Worm (Caenorhabditis elegans) whole organism, L1 larva: Measurements from ENCODE around the gene C15H9.11.
A peak's percentile ranks its signal among the peaks of the same experiment; 100 is the strongest.

Experiments used
- C04F5.9 ChIP-seq: sonication (generic microtip); optimal IDR thresholded peaks from 2 replicates; lab custom pipeline; 2016; ENCODE audit warnings: missing genetic modification characterization, missing compliant biosample characterization
- C34B4.2 ChIP-seq: sonication (generic microtip); optimal IDR thresholded peaks from 2 replicates; lab custom pipeline; 2017; ENCODE audit warnings: mild to moderate bottlenecking, missing genetic modification characterization, missing compliant biosample characterization
- F16B12.6 ChIP-seq: fragments of 150-350 bp; optimal IDR thresholded peaks from 2 replicates; lab custom pipeline; 2014; ENCODE audit warnings: missing biosample characterization, missing genetic modification characterization
- Y116A8C.19 ChIP-seq: sonication (generic microtip); optimal IDR thresholded peaks from 2 replicates; lab custom pipeline; 2016; ENCODE audit warnings: missing compliant biosample characterization, missing genetic modification characterization, borderline replicate concordance
- aly-2 ChIP-seq: fragments of 150-350 bp; optimal IDR thresholded peaks from 2 replicates; lab custom pipeline; 2014; ENCODE audit warnings: missing biosample characterization, missing genetic modification characterization
- ama-1 ChIP-seq: fragments of 150-350 bp; optimal IDR thresholded peaks from 2 replicates; lab custom pipeline; 2014
- blmp-1 ChIP-seq: fragments of 150-350 bp; optimal IDR thresholded peaks from 2 replicates; lab custom pipeline; 2014; ENCODE audit warnings: missing biosample characterization, missing genetic modification characterization
- ceh-8 ChIP-seq: fragments of 200-800 bp; sonication (Bioruptor generic); optimal IDR thresholded peaks from 2 replicates; lab custom pipeline; 2018; ENCODE audit warnings: mild to moderate bottlenecking, missing genetic modification characterization, moderate library complexity, missing compliant biosample characterization
- ces-1 ChIP-seq: fragments of 150-350 bp; optimal IDR thresholded peaks from 2 replicates; lab custom pipeline; 2014; ENCODE audit warnings: missing biosample characterization, missing genetic modification reagents, missing genetic modification characterization
- dsc-1 ChIP-seq: sonication (generic microtip); optimal IDR thresholded peaks from 2 replicates; lab custom pipeline; 2016; ENCODE audit warnings: mild to moderate bottlenecking, missing genetic modification characterization, missing compliant biosample characterization
- egl-13 ChIP-seq: sonication (generic microtip); optimal IDR thresholded peaks from 2 replicates; lab custom pipeline; 2016; ENCODE audit warnings: missing genotype, missing genetic modification reagents, missing genetic modification characterization, missing compliant biosample characterization
- egl-27 ChIP-seq, 2 experiments: fragments of 150-350 bp in 1 of 2; sonication (generic microtip); optimal IDR thresholded peaks; 3 replicates each; lab custom pipeline; 2017 to 2018; ENCODE audit warnings: missing biosample characterization in 2 of 2, missing genetic modification characterization in 2 of 2, missing genetic modification reagents in 2 of 2
- elt-2 ChIP-seq: sonication (generic microtip); optimal IDR thresholded peaks from 2 replicates; lab custom pipeline; 2016; ENCODE audit warnings: missing genetic modification characterization, mild to moderate bottlenecking, inconsistent platforms, missing compliant biosample characterization, missing genetic modification reagents
- elt-3 ChIP-seq, 6 experiments: fragments of 150-350 bp in 1 of 6; sonication (generic microtip); optimal IDR thresholded peaks; 2 replicates each; lab custom pipeline; 2017 to 2018; ENCODE audit warnings: missing biosample characterization in 6 of 6, missing genetic modification characterization in 6 of 6, inconsistent platforms in 1 of 6
- fkh-8 ChIP-seq: sonication (generic microtip); optimal IDR thresholded peaks from 2 replicates; lab custom pipeline; 2016; ENCODE audit warnings: mild to moderate bottlenecking, missing genetic modification characterization, missing compliant biosample characterization
- hlh-17 ChIP-seq: fragments of 200-800 bp; sonication (Bioruptor generic); optimal IDR thresholded peaks from 2 replicates; lab custom pipeline; 2018; ENCODE audit warnings: missing genetic modification characterization, mild to moderate bottlenecking, missing compliant biosample characterization, moderate library complexity, borderline replicate concordance
- isw-1 ChIP-seq: fragments of 200-800 bp; sonication (Bioruptor generic); IDR thresholded peaks from 2 replicates; pipeline ENCODE4 v1.3.6; 2022; ENCODE audit warnings: missing genetic modification characterization, missing compliant biosample characterization
- lin-13 ChIP-seq: fragments of 150-350 bp; optimal IDR thresholded peaks from 2 replicates; lab custom pipeline; 2014; ENCODE audit warnings: missing biosample characterization, missing genetic modification reagents, missing genetic modification characterization
- lin-14 ChIP-seq: fragments of 200-800 bp; sonication (Bioruptor generic); optimal IDR thresholded peaks from 2 replicates; lab custom pipeline; 2018; ENCODE audit warnings: mild to moderate bottlenecking, missing genetic modification characterization, moderate library complexity, missing compliant biosample characterization
- lin-35 ChIP-seq, 2 experiments: fragments of 150-350 bp; optimal IDR thresholded peaks; 2 replicates each; lab custom pipeline; 2014; ENCODE audit warnings: missing biosample characterization in 2 of 2, missing genetic modification characterization in 2 of 2, missing genetic modification reagents in 2 of 2
- mep-1 ChIP-seq: fragments of 150-350 bp; optimal IDR thresholded peaks from 2 replicates; lab custom pipeline; 2014; ENCODE audit warnings: missing biosample characterization, missing genetic modification characterization
- nhr-11 ChIP-seq: fragments of 150-350 bp; optimal IDR thresholded peaks from 2 replicates; lab custom pipeline; 2014; ENCODE audit warnings: missing biosample characterization, missing genetic modification characterization
- nhr-20 ChIP-seq: sonication (generic microtip); optimal IDR thresholded peaks from 2 replicates; lab custom pipeline; 2016; ENCODE audit warnings: mild to moderate bottlenecking, missing genetic modification characterization, missing compliant biosample characterization
- nhr-28 ChIP-seq: fragments of 150-350 bp; optimal IDR thresholded peaks from 2 replicates; lab custom pipeline; 2014; ENCODE audit warnings: missing biosample characterization, missing genetic modification characterization
- nhr-71 ChIP-seq: sonication (generic microtip); optimal IDR thresholded peaks from 2 replicates; lab custom pipeline; 2016; ENCODE audit warnings: mild to moderate bottlenecking, missing genetic modification characterization, moderate library complexity, missing compliant biosample characterization
- nhr-76 ChIP-seq: sonication (generic microtip); optimal IDR thresholded peaks from 2 replicates; lab custom pipeline; 2017; ENCODE audit warnings: missing biosample characterization, missing genetic modification characterization
- nhr-84 ChIP-seq: sonication (generic microtip); optimal IDR thresholded peaks from 2 replicates; lab custom pipeline; 2017; ENCODE audit warnings: missing biosample characterization, missing genetic modification characterization
- nhr-85 ChIP-seq: sonication (generic microtip); peaks from one replicate; lab custom pipeline; 2016; ENCODE audit warnings: missing genetic modification characterization, inconsistent platforms, missing compliant biosample characterization
- nhr-90 ChIP-seq: sonication (generic microtip); optimal IDR thresholded peaks from 2 replicates; lab custom pipeline; 2016; ENCODE audit warnings: mild to moderate bottlenecking, missing genetic modification characterization, missing compliant biosample characterization; ENCODE audit not compliant: poor library complexity
- skn-1 ChIP-seq: fragments of 150-350 bp; optimal IDR thresholded peaks from 2 replicates; lab custom pipeline; 2014; ENCODE audit warnings: missing biosample characterization, missing genetic modification characterization
- snu-23 ChIP-seq: sonication (generic microtip); optimal IDR thresholded peaks from 2 replicates; lab custom pipeline; 2016; ENCODE audit warnings: missing genetic modification characterization, missing compliant biosample characterization
- sup-37 ChIP-seq: fragments of 200-800 bp; sonication (Bioruptor generic); optimal IDR thresholded peaks from 2 replicates; lab custom pipeline; 2018; ENCODE audit warnings: mild to moderate bottlenecking, missing genetic modification characterization, missing compliant biosample characterization
- tbx-2 ChIP-seq: sonication (generic microtip); optimal IDR thresholded peaks from 2 replicates; lab custom pipeline; 2016; ENCODE audit warnings: missing genetic modification characterization, missing compliant biosample characterization
- unc-62 ChIP-seq: fragments of 150-350 bp; optimal IDR thresholded peaks from 2 replicates; lab custom pipeline; 2014; ENCODE audit warnings: missing biosample characterization, missing genetic modification reagents, missing genetic modification characterization
- unc-86 ChIP-seq: sonication (generic microtip); optimal IDR thresholded peaks from 2 replicates; lab custom pipeline; 2016; ENCODE audit warnings: missing genetic modification characterization, missing compliant biosample characterization
- zag-1 ChIP-seq: fragments of 150-350 bp; optimal IDR thresholded peaks from 2 replicates; lab custom pipeline; 2014; ENCODE audit warnings: missing biosample characterization, missing genetic modification characterization
- ztf-11 ChIP-seq, 2 experiments: sonication (generic microtip); optimal IDR thresholded peaks; 2 replicates each; lab custom pipeline; 2016 to 2017; ENCODE audit warnings: missing genetic modification characterization in 2 of 2, missing biosample characterization in 1 of 2, missing compliant biosample characterization in 1 of 2
- ztf-4 ChIP-seq: fragments of 150-350 bp; optimal IDR thresholded peaks from 2 replicates; lab custom pipeline; 2014; ENCODE audit warnings: missing biosample characterization, missing genetic modification characterization

C15H9.11 gene

DNA sequence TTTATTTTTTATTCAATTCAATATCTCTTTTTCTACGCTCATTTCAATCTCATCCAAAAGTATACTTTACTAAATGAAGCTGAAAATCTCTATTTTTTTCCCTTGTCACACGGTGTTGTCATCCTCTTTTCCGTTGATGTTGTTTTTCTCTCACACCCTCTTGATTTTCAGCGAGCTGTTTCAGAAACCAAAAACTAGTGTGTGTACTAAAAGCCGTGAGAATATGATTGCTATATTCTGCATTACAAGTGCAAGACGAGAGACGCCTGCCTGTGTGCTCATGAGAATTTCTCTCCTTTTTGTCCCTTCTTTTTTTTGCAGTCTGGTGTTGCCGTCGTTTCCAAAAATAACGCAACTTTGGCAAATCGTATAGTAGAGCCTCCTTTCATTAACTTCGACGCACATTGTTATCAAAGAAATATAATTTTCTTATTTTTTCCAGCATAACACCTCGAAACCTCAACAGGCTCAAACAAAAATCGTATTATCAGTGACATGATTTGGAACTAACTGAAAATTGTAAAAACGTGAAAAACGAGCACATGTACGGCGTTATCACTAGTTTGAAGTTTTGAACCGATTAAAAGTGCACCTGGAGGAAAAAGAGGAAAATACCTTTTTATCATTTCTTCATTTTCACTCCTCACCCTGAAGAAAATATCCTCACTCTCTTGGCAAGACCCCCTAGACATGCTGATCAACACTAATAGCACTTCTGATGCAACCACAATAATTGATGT lies 15.1 kb upstream of the C15H9.11 start, which contains the start of gene C15H9.2:
TSS of gene C15H9.2 (plus strand) at position 441 of the 740 bp plus-strand sequence.
- TF ChIP-seq aly-2 (tag; lab: Kevin White, UChicago) (no peak), nhr-84 (tag; lab: Kevin White, UChicago) (no peak), elt-3 (tag; optimal IDR thresholded peaks at IDR 0.05; lab: Kevin White, UChicago) (no peak), elt-2 (tag; lab: Kevin White, UChicago) (peak; percentile 56), nhr-28 (tag; lab: Kevin White, UChicago) (no peak), fkh-8 (tag; lab: Kevin White, UChicago) (peak; percentile 53), ama-1 (lab: Kevin White, UChicago) (no peak), F16B12.6 (tag; lab: Kevin White, UChicago) (no peak), mep-1 (no peak), unc-86 (no peak), unc-62 (no peak), ceh-8 (peak; percentile 14), lin-14 (GFP tag; lab: Kevin White, UChicago) (peak; percentile 20), hlh-17 (GFP tag; lab: Kevin White, UChicago) (no peak)
- TF ChIP-seq, all 84 proteins: peak for 4

DNA sequence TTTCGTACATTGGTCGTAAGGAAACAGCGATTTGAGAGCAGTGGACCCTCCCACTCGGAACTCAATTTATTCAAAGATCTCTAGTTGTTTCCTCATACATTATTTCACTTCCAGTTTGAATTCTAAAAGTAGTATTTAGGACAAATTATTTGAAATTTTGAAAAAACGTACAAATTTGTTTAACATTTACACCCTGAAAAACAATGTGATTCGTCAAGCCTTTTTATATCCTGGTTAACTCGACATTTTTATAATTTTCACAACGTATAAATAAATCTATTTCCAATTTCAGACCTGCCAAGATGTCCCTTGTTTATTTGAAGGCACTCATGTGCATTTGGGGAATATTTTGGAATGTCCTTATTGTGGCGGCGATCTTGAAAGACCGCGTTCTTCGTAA lies 12.3 kb upstream of the C15H9.11 start, which contains the start of gene C15H9.3:
TSS of gene C15H9.3 (plus strand) at position 301 of the 400 bp plus-strand sequence.
- TF ChIP-seq Y116A8C.19 (tag; lab: Kevin White, UChicago) (no peak), snu-23 (GFP tag; lab: Kevin White, UChicago) (no peak), nhr-11 (tag; lab: Kevin White, UChicago) (no peak), nhr-85 (tag; lab: Kevin White, UChicago) (no peak), elt-3 (tag; optimal IDR thresholded peaks at IDR 0.05; lab: Kevin White, UChicago) (no peak), C04F5.9 (tag; lab: Kevin White, UChicago) (no peak), dsc-1 (tag; lab: Kevin White, UChicago) (no peak), ztf-4 (tag; lab: Kevin White, UChicago) (no peak), C34B4.2 (tag; lab: Kevin White, UChicago) (no peak), lin-13 (no peak), nhr-76 (tag; lab: Kevin White, UChicago) (no peak), zag-1 (tag; lab: Kevin White, UChicago) (no peak), ces-1 (GFP tag; lab: Kevin White, UChicago) (no peak), isw-1 (GFP tag; lab: Robert Waterston, UW) (no peak), sup-37 (no peak), hlh-17 (GFP tag; lab: Kevin White, UChicago) (no peak), egl-13 (tag; lab: Kevin White, UChicago) (no peak)

DNA sequence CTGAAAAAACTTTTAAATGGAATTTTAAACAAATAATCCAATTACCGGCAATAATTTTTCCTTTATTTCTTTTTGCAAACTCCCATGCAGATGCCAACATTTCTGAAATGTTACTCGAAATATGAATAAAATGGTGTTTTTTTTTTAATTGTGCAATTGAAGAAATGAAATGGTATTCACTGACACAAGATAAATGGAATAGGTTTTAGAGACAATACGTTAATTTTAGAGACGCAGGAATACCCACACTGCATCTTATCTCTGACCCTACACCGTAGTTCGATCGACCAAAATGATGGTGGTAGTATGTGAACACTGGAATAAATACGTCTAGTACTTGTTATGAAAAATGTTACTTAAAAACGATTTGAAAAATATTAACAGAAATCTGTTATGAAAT lies 9.6 kb upstream of the C15H9.11 start, which contains the start of gene prx-3:
TSS of gene prx-3 (minus strand) at position 101 of the 400 bp plus-strand sequence.
- TF ChIP-seq nhr-20 (peak; percentile 46), tbx-2 (no peak)
- TF ChIP-seq, all 84 proteins: peak for 1

DNA sequence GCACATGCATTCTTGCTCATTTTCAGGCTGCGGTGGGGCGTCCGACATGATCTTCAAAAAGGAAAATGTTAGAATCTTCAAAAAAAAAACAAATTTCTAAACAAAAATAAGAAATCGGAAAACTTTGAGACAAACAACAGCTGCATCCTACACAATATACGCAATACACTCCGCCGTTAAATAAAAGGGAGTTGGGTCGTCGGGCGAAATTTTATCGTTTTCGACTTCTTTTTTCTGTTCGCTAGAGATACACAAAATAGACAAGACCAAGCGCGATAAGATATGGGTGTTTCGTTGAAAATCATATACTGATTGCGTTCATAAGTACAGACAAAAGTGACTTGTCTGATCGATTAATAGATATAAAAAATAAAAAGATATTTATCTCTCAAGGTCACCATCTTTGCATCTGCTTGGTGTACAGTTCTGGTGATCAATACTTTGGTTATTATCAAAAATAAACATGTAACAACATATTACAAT lies 6.1 kb upstream of the C15H9.11 start, which contains the start of gene kynu-1:
TSS of gene kynu-1 (minus strand) at position 51 of the 483 bp plus-strand sequence.
- TF ChIP-seq ztf-11 (tag; optimal IDR thresholded peaks at IDR 0.05; lab: Kevin White, UChicago) (no peak), elt-3 (tag; optimal IDR thresholded peaks at IDR 0.05; lab: Kevin White, UChicago) (peak in 3 of 6 experiments; percentile 43 to 84 (median 61)), snu-23 (GFP tag; lab: Kevin White, UChicago) (peak; percentile 9), nhr-90 (tag; lab: Kevin White, UChicago) (peak; percentile 25), nhr-71 (peak; percentile 19), egl-27 (tag; optimal IDR thresholded peaks at IDR 0.05; lab: Kevin White, UChicago) (no peak), nhr-20 (peak; percentile 56), nhr-85 (tag; lab: Kevin White, UChicago) (peak; percentile 71), lin-35 (GFP tag; optimal IDR thresholded peaks at IDR 0.05; lab: Kevin White, UChicago) (no peak), skn-1 (tag; lab: Kevin White, UChicago) (no peak), lin-14 (GFP tag; lab: Kevin White, UChicago) (peak; percentile 62), blmp-1 (tag; lab: Kevin White, UChicago) (peak; percentile 90)
- TF ChIP-seq, all 84 proteins: peak for 8
